Fruit fly (Drosophila melanogaster) whole organism, wandering third instar larva: Measurements from ENCODE around the gene baf.

ENCODE experiments used
- Abd-B ChIP-seq: fragments of >200 bp; optimal IDR thresholded peaks from 2 replicates; lab custom pipeline; 2017; ENCODE audit warnings: missing biosample characterization, missing genetic modification characterization
- Jra ChIP-seq: sonication (Bioruptor generic); optimal IDR thresholded peaks from 2 replicates; lab custom pipeline; 2016; ENCODE audit warnings: missing biosample characterization, missing genetic modification characterization
- Mio ChIP-seq: sonication (Bioruptor generic); optimal IDR thresholded peaks from 2 replicates; lab custom pipeline; 2016; ENCODE audit warnings: missing biosample characterization, missing genetic modification characterization
- br ChIP-seq: fragments of 200-800 bp; sonication (Bioruptor generic); optimal IDR thresholded peaks from 2 replicates; lab custom pipeline; 2016; ENCODE audit warnings: missing biosample characterization, missing genetic modification characterization
- fru ChIP-seq: fragments of 200-800 bp; sonication (Bioruptor generic); optimal IDR thresholded peaks from 3 replicates; lab custom pipeline; 2016; ENCODE audit warnings: missing biosample characterization, mild to moderate bottlenecking, missing genetic modification characterization
- lola ChIP-seq: fragments of >200 bp; optimal IDR thresholded peaks from 2 replicates; lab custom pipeline; 2017; ENCODE audit warnings: missing biosample characterization, missing genetic modification characterization

DNA sequence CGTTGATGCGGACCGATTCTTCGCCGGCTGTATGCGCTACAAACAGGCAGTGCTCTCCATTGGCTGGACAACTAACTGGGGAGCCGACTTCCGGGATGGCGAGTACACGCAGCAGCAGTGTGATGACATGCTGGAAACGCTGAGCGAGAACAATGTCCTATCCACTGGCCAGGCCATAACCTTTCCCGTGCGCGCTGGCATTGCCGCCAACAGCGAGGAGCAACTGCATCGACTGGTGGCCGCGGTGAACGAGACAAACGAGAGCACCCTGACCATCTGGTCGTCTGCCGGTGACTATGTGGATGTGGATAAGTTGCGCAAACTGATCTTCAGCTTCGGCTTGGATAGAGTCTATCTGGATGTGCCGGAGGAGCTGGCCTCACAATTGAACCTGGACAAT lies 43.1 kb upstream of the baf start:
- no peak for TF ChIP-seq fru (GFP tag; lab: Kevin White, UChicago)
- no peak for TF ChIP-seq Abd-B (GFP tag; lab: Kevin White, UChicago)
- TF ChIP-seq Mio (GFP tag; lab: Kevin White, UChicago), result no peak
- TF ChIP-seq lola, result no peak
- TF ChIP-seq br, result no peak
- no peak for TF ChIP-seq Jra
